Worm (Caenorhabditis elegans) whole organism, young adult: ENCODE data around the gene F43D2.7.

Experiments
- C17E4.6 ChIP-seq: fragments of 200-800 bp; sonication (Bioruptor generic); IDR thresholded peaks from 2 replicates; pipeline ENCODE4 v1.3.6; 2022; ENCODE audit warnings: missing genetic modification reagents, missing genetic modification characterization, missing compliant biosample characterization
- efl-1 ChIP-seq: fragments of 150-350 bp; optimal IDR thresholded peaks from 2 replicates; lab custom pipeline; 2014; ENCODE audit warnings: missing biosample characterization, missing genetic modification reagents, missing genetic modification characterization
- gei-17 ChIP-seq: fragments of 200-800 bp; sonication (Bioruptor generic); optimal IDR thresholded peaks from 2 replicates; lab custom pipeline; 2018; ENCODE audit warnings: mild to moderate bottlenecking, missing genetic modification characterization, missing compliant biosample characterization
- mes-4 ChIP-seq: sonication (generic microtip); optimal IDR thresholded peaks from 2 replicates; lab custom pipeline; 2016; ENCODE audit warnings: missing genotype, missing genetic modification characterization, missing compliant biosample characterization
- pha-4 ChIP-seq: fragments of 150-350 bp; sonication (generic microtip); optimal IDR thresholded peaks from 2 replicates; lab custom pipeline; 2014; ENCODE audit warnings: missing biosample characterization, missing genetic modification reagents, missing genetic modification characterization

- TF ChIP-seq gei-17 (GFP tag; lab: Kevin White, UChicago), result no peak
- no peak for TF ChIP-seq mes-4 (tag; lab: Kevin White, UChicago)
- no peak for TF ChIP-seq pha-4 (tag; lab: Kevin White, UChicago)
- no peak for TF ChIP-seq efl-1 (GFP tag; lab: Kevin White, UChicago)
- TF ChIP-seq C17E4.6, result no peak
Measured at ce11 chrV:14658131-14658530, 18.2 kb upstream of the F43D2.7 start, which contains the start of gene slc-25A29.
